Fruit fly (Drosophila melanogaster): ENCODE data around the gene Etfb.

DNA sequence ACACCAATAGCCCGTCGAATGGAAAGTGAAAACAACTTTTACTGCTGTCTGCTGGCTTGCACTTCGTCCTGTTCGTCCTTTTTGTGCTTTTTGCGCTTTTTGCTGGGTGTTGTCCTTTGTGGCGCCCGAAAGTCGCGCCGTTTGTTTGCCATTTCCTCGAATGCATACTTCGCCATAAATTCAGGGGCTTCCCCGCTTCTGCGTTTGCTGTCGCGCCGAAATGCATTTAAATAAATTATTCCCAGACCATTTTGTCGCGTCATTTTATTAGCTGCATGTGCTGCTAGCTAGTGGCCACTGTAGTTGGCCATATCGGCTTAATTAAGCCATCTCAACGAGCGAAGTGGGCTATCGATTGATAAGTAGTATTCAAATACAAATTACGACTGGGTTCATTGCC, 17.5 kb downstream of the Etfb start:
- TF ChIP-seq CG8301 (tag; optimal IDR thresholded peaks at IDR 0.05): no peak
- TF ChIP-seq gl (tag; optimal IDR thresholded peaks at IDR 0.05): no peak
- TF ChIP-seq CG9948 (tag; optimal IDR thresholded peaks at IDR 0.05): no peak
- no peak for TF ChIP-seq Pif1A (GFP tag; optimal IDR thresholded peaks at IDR 0.05)
- no peak for TF ChIP-seq D1 (tag; optimal IDR thresholded peaks at IDR 0.05)
- TF ChIP-seq CG17806 (tag; optimal IDR thresholded peaks at IDR 0.05): no peak
- no peak for TF ChIP-seq Pif1B (GFP tag; optimal IDR thresholded peaks at IDR 0.05)
- TF ChIP-seq CG32121 (GFP tag; IDR thresholded peaks at IDR 0.05): no peak
- no peak for TF ChIP-seq CG10348 (GFP tag; IDR thresholded peaks at IDR 0.05)
- no peak for TF ChIP-seq fd96Ca (GFP tag; IDR thresholded peaks at IDR 0.05)
- TF ChIP-seq Ets98B (GFP tag; IDR thresholded peaks at IDR 0.05): no peak
- TF ChIP-seq CG15710 (tag; optimal IDR thresholded peaks at IDR 0.05): no peak
- no peak for TF ChIP-seq EcR (GFP tag; optimal IDR thresholded peaks at IDR 0.05)
- TF ChIP-seq rn (GFP tag; IDR thresholded peaks at IDR 0.05): no peak

Measured in whole organism, pupa.